Worm (Caenorhabditis elegans): ENCODE results near the gene cyk-7.

Gene cyk-7

ce11 chrIII:7823285-7823684 is 28.1 kb upstream of the cyk-7 start:
- TF ChIP-seq Y105C5A.15 (GFP tag; IDR thresholded peaks at IDR 0.05) (no peak), zfp-3 (GFP tag; conservative IDR thresholded peaks at IDR 0.05) (no peak), lin-1 (GFP tag; IDR thresholded peaks at IDR 0.05) (no peak), lin-38 (GFP tag; IDR thresholded peaks at IDR 0.05) (no peak), tag-97 (GFP tag; IDR thresholded peaks at IDR 0.05) (no peak), zip-11 (GFP tag; IDR thresholded peaks at IDR 0.05) (no peak), snpc-1.2 (GFP tag; IDR thresholded peaks at IDR 0.05) (no peak), nhr-25 (tag; optimal IDR thresholded peaks at IDR 0.05; ENCODE audit: borderline replicate concordance, insufficient read depth) (no peak), vab-7 (GFP tag; IDR thresholded peaks at IDR 0.05) (no peak), fkh-10 (GFP tag; optimal IDR thresholded peaks at IDR 0.05) (no peak), mdl-1 (tag; optimal IDR thresholded peaks at IDR 0.05) (no peak), nhr-42 (GFP tag; IDR thresholded peaks at IDR 0.05) (no peak), skn-1 (tag; optimal IDR thresholded peaks at IDR 0.05) (no peak), ceh-82 (tag; optimal IDR thresholded peaks at IDR 0.05) (no peak), lin-13 (GFP tag; optimal IDR thresholded peaks at IDR 0.05) (no peak), attf-4 (tag; optimal IDR thresholded peaks at IDR 0.05) (no peak)

ce11 chrIII:7821130-7821529 is 25.9 kb upstream of the cyk-7 start:
- TF ChIP-seq lin-38 (GFP tag; IDR thresholded peaks at IDR 0.05): peak; percentile 15; the same call in 1 of the 2 replicates
- TF ChIP-seq dmd-8 (GFP tag; IDR thresholded peaks at IDR 0.05): 0 out of 2 replicates have a peak, but pooled peaks have one; percentile 62
- peak; percentile 59; the same call in 1 of the 2 replicates for TF ChIP-seq lim-7 (GFP tag; IDR thresholded peaks at IDR 0.05)

- TF ChIP-seq unc-62 (GFP tag; optimal IDR thresholded peaks at IDR 0.05 in 1 of 2) (peak in 1 of 2 experiments; percentile 5), unc-62 (tag; optimal IDR thresholded peaks at IDR 0.05) (no peak), nhr-76 (tag; optimal IDR thresholded peaks at IDR 0.05) (no peak), aha-1 (tag) (peak; percentile 18)
These were observed 24.7 kb upstream of the cyk-7 start for ce11 chrIII:7819866-7820265.

ce11 chrIII:7818965-7819364 is 23.8 kb upstream of the cyk-7 start:
- no peak for TF ChIP-seq madf-5 (GFP tag; IDR thresholded peaks at IDR 0.05)

- TF ChIP-seq nhr-6 (tag; optimal IDR thresholded peaks at IDR 0.05) (peak; percentile 100), nhr-25 (tag; optimal IDR thresholded peaks at IDR 0.05; ENCODE audit: borderline replicate concordance, insufficient read depth) (no peak)
These were observed 21.3 kb upstream of the cyk-7 start for ce11 chrIII:7816463-7816862.

ce11 chrIII:7815571-7816348 is 20.6 kb upstream of the cyk-7 start:
- TF ChIP-seq nhr-6 (tag; optimal IDR thresholded peaks at IDR 0.05) (peak; percentile 100), lin-13 (GFP tag; optimal IDR thresholded peaks at IDR 0.05) (no peak)

- TF ChIP-seq unc-62 (GFP tag; optimal IDR thresholded peaks at IDR 0.05 in 1 of 2) (peak in 1 of 2 experiments; percentile 49), unc-62 (tag; optimal IDR thresholded peaks at IDR 0.05) (no peak), gei-8 (GFP tag; optimal IDR thresholded peaks at IDR 0.05) (no peak), hlh-30 (tag; optimal IDR thresholded peaks at IDR 0.05; ENCODE audit: insufficient read depth) (no peak), dmd-6 (GFP tag; IDR thresholded peaks at IDR 0.05) (no peak), egl-43 (GFP tag; IDR thresholded peaks at IDR 0.05) (no peak), aly-2 (tag; optimal IDR thresholded peaks at IDR 0.05) (no peak), daf-16 (GFP tag; optimal IDR thresholded peaks at IDR 0.05) (no peak), daf-16 (tag; optimal IDR thresholded peaks at IDR 0.05) (no peak), hlh-11 (tag; optimal IDR thresholded peaks at IDR 0.05) (no peak)
These were observed 19.8 kb upstream of the cyk-7 start for ce11 chrIII:7815056-7815366.

Measured in whole organism, L4 larva.